Worm (Caenorhabditis elegans) whole organism, L3 larva: ENCODE measurements around the gene F43G6.17.

Experiments
- R02D3.7 ChIP-seq: fragments of 150-350 bp; optimal IDR thresholded peaks from 2 replicates; lab custom pipeline; 2014; ENCODE audit warnings: missing biosample characterization, missing genetic modification characterization
- egl-27 ChIP-seq: sonication (generic microtip); optimal IDR thresholded peaks from 4 replicates; lab custom pipeline; 2017; ENCODE audit warnings: missing biosample characterization, missing genetic modification reagents, missing genetic modification characterization
- elt-2 ChIP-seq: sonication (generic microtip); optimal IDR thresholded peaks from 2 replicates; lab custom pipeline; 2016; ENCODE audit warnings: missing genetic modification reagents, mild to moderate bottlenecking, missing genetic modification characterization, missing compliant biosample characterization
- fkh-10 ChIP-seq: sonication (generic microtip); optimal IDR thresholded peaks from 2 replicates; lab custom pipeline; 2017; ENCODE audit warnings: missing biosample characterization, missing genetic modification reagents, missing genetic modification characterization
- nhr-25 ChIP-seq: sonication (generic microtip); optimal IDR thresholded peaks from 2 replicates; lab custom pipeline; 2017; ENCODE audit warnings: missing biosample characterization, missing genetic modification characterization
- nhr-28 ChIP-seq: fragments of 150-350 bp; optimal IDR thresholded peaks from 2 replicates; lab custom pipeline; 2014; ENCODE audit warnings: missing biosample characterization, missing genetic modification characterization
- pqm-1 ChIP-seq: fragments of 150-350 bp; optimal IDR thresholded peaks from 2 replicates; lab custom pipeline; 2017; ENCODE audit warnings: missing biosample characterization, missing genetic modification characterization, inconsistent platforms
- unc-62 ChIP-seq: fragments of 150-350 bp; sonication (generic microtip); optimal IDR thresholded peaks from 4 replicates; lab custom pipeline; 2014; ENCODE audit warnings: missing biosample characterization, missing genetic modification reagents, missing genetic modification characterization
- ztf-11 ChIP-seq: fragments of 150-350 bp; optimal IDR thresholded peaks from 2 replicates; lab custom pipeline; 2014; ENCODE audit warnings: missing biosample characterization, missing genetic modification characterization

DNA sequence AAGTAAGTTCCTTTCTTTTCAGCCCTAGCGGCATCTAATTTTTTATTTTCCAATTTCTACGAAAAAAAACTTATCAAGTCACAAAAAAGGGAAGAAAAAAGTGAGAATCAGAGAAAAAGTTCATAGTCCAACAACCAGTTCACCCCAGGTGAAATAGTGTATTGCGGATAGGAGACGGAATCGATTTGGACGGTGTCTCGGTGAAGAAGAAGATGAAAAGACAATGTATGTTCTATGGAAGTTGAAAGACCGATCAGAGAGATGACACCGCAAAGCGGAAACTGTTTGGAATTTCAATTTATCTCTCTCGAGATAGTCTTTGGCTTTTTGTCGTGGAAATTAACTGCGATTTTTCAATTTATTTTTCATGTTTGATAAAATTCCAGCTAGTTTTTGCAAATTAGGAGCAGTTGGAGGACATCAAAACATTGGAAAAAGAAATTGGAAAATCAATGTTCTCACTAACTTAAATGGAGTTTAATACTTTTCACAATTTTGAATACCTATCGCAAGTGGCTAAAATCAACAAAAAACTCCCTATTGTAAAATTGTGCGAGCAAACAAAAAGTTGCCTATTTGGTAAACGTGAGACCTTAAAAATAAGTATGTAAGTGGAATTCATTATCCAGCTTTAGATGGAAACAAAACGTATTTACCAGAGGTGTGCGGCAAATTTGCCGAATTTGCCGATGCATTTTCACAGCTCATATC, 49.8 kb downstream of the F43G6.17 start:
- TF ChIP-seq elt-2 (tag; lab: Kevin White, UChicago), result no peak
- TF ChIP-seq ztf-11, result no peak
- TF ChIP-seq nhr-28 (tag; lab: Kevin White, UChicago), result no peak
- no peak for TF ChIP-seq egl-27 (tag; lab: Kevin White, UChicago)
- TF ChIP-seq fkh-10, result no peak
- no peak for TF ChIP-seq unc-62 (GFP tag; lab: Kevin White, UChicago)
- peak; percentile 70 for TF ChIP-seq nhr-25
- no peak for TF ChIP-seq R02D3.7 (tag; lab: Kevin White, UChicago)
- TF ChIP-seq pqm-1, result no peak
